Worm (Caenorhabditis elegans): ENCODE results near the gene C05D11.5.

Gene C05D11.5

ce11 chrIII:6453665-6454064 is 41.9 kb upstream of the C05D11.5 start (continued):
- TF ChIP-seq nhr-47 (tag; optimal IDR thresholded peaks at IDR 0.05) (peak; percentile 65), mdl-1 (tag; optimal IDR thresholded peaks at IDR 0.05) (peak in 1 of 2 experiments; percentile 58), Y116A8C.19 (tag; optimal IDR thresholded peaks at IDR 0.05; ENCODE audit: borderline replicate concordance) (no peak), lsy-2 (tag; optimal IDR thresholded peaks at IDR 0.05) (peak; percentile 86 to 92), nhr-19 (GFP tag; conservative IDR thresholded peaks at IDR 0.05) (peak; percentile 78), lin-15B (tag; optimal IDR thresholded peaks at IDR 0.05) (peak; percentile 55), ztf-11 (tag; optimal IDR thresholded peaks at IDR 0.05) (no peak), hpl-2 (GFP tag; optimal IDR thresholded peaks at IDR 0.05) (peak; percentile 49), efl-3 (GFP tag; optimal IDR thresholded peaks at IDR 0.05) (no peak), ztf-4 (tag; optimal IDR thresholded peaks at IDR 0.05) (peak; percentile 66), lin-14 (GFP tag; optimal IDR thresholded peaks at IDR 0.05) (peak; percentile 92), nhr-71 (tag; optimal IDR thresholded peaks at IDR 0.05) (peak; percentile 85), fkh-10 (GFP tag; optimal IDR thresholded peaks at IDR 0.05) (peak; percentile 18), aly-2 (tag; optimal IDR thresholded peaks at IDR 0.05) (peak; percentile 43), ces-1 (GFP tag; optimal IDR thresholded peaks at IDR 0.05) (no peak), dsc-1 (tag; optimal IDR thresholded peaks at IDR 0.05) (peak; percentile 29), ceh-82 (tag; optimal IDR thresholded peaks at IDR 0.05) (peak; percentile 50 to 88 (median 73)), nhr-85 (tag) (peak; percentile 83), nhr-77 (tag; optimal IDR thresholded peaks at IDR 0.05) (peak; percentile 85), unc-62 (GFP tag; optimal IDR thresholded peaks at IDR 0.05) (no peak), nhr-90 (tag; optimal IDR thresholded peaks at IDR 0.05; ENCODE audit: poor library complexity) (peak; percentile 30), lin-13 (GFP tag; optimal IDR thresholded peaks at IDR 0.05) (peak; percentile 82), xbp-1 (tag; optimal IDR thresholded peaks at IDR 0.05) (peak; percentile 65), unc-98 (GFP tag; IDR thresholded peaks at IDR 0.05) (no peak), mep-1 (tag; optimal IDR thresholded peaks at IDR 0.05) (peak; percentile 49), nhr-237 (tag; optimal IDR thresholded peaks at IDR 0.05) (no peak), efl-1 (optimal IDR thresholded peaks at IDR 0.05) (peak; percentile 84 to 89), efl-1 (GFP tag; optimal IDR thresholded peaks at IDR 0.05 in 1 of 2) (peak; percentile 72 to 97)

ce11 chrIII:6452683-6453082 is 40.9 kb upstream of the C05D11.5 start:
- TF ChIP-seq lin-35 (GFP tag; optimal IDR thresholded peaks at IDR 0.05) = peak; percentile 29 to 54
- no peak for TF ChIP-seq efl-3 (GFP tag; optimal IDR thresholded peaks at IDR 0.05)
- no peak for TF ChIP-seq C34B4.2 (tag; optimal IDR thresholded peaks at IDR 0.05)
- TF ChIP-seq lsy-2 (tag; optimal IDR thresholded peaks at IDR 0.05) = peak in 1 of 2 experiments; percentile 31
- TF ChIP-seq aha-1 (tag; optimal IDR thresholded peaks at IDR 0.05) = no peak
- TF ChIP-seq ztf-11 (tag; optimal IDR thresholded peaks at IDR 0.05) = no peak
- TF ChIP-seq ceh-63 (GFP tag; optimal IDR thresholded peaks at IDR 0.05) = no peak
- TF ChIP-seq lin-14 (GFP tag; optimal IDR thresholded peaks at IDR 0.05) = peak; percentile 16
- no peak for TF ChIP-seq sup-37 (GFP tag; optimal IDR thresholded peaks at IDR 0.05)
- no peak for TF ChIP-seq nhr-90 (tag; optimal IDR thresholded peaks at IDR 0.05; ENCODE audit: poor library complexity)
- TF ChIP-seq efl-1 (optimal IDR thresholded peaks at IDR 0.05) = peak; percentile 38 to 75
- TF ChIP-seq efl-1 (GFP tag; optimal IDR thresholded peaks at IDR 0.05 in 1 of 2) = peak; percentile 53 to 94
- no peak for TF ChIP-seq nhr-19 (GFP tag; conservative IDR thresholded peaks at IDR 0.05)
- no peak for TF ChIP-seq alr-1 (tag; optimal IDR thresholded peaks at IDR 0.05; ENCODE audit: borderline replicate concordance)
- TF ChIP-seq nhr-28 (tag; optimal IDR thresholded peaks at IDR 0.05) = no peak
- no peak for TF ChIP-seq fos-1 (tag; optimal IDR thresholded peaks at IDR 0.05)
- peak; percentile 20 to 76 (median 64) for TF ChIP-seq dpl-1 (GFP tag; optimal IDR thresholded peaks at IDR 0.05)
- no peak for TF ChIP-seq skn-1 (tag; optimal IDR thresholded peaks at IDR 0.05)
- peak; percentile 19 for TF ChIP-seq nhr-71 (tag; optimal IDR thresholded peaks at IDR 0.05)
- no peak for TF ChIP-seq vab-15 (tag; optimal IDR thresholded peaks at IDR 0.05)
- no peak for TF ChIP-seq unc-98 (GFP tag; IDR thresholded peaks at IDR 0.05)
- no peak for TF ChIP-seq nhr-47 (tag; optimal IDR thresholded peaks at IDR 0.05)
- TF ChIP-seq egl-13 (tag; optimal IDR thresholded peaks at IDR 0.05) = no peak
- TF ChIP-seq blmp-1 (tag; optimal IDR thresholded peaks at IDR 0.05) = peak; percentile 60
- TF ChIP-seq xbp-1 (tag; optimal IDR thresholded peaks at IDR 0.05) = no peak
- TF ChIP-seq unc-30 (tag; optimal IDR thresholded peaks at IDR 0.05) = no peak

Data from whole organism, L1 larva.